Worm (Caenorhabditis elegans): ENCODE measurements around the gene C05E11.2.

DNA sequence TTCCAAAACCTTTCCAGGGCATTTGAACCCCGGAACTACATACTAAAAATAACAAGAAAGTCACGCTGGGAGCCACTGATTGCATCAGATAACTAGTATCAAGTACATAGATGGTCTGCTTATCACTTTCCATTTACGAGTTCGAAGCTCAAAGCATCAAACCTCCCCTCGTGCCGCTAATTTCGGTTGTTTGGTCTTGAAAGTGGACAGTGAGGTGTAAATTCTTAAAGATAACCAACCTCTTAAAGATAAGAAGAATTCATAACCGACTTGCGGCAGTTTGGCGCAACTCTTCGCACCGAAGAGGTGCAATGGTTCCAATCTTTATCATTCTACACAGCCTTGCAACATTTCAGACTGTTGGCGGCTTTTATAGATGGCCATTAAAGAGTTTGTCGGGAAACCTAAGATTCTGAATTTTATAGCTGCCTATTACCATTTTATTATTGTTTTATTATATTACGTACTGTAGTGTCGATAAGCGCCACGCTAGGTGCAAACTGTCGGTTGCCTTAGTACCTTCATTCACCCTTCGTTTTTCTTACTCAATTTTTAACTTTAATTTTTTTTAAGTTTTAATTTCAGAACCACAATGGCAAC is 21.9 kb upstream of the C05E11.2 start, which contains the start of gene amt-4:
- TF ChIP-seq nhr-76 (tag; optimal IDR thresholded peaks at IDR 0.05) (no peak), aly-2 (tag; optimal IDR thresholded peaks at IDR 0.05) (no peak), zag-1 (tag; optimal IDR thresholded peaks at IDR 0.05) (no peak)

Data from whole organism, L1 larva.